Worm (Caenorhabditis elegans) whole organism, L3 larva: ENCODE measurements around the gene F57G4.1.

ENCODE experiments used
- R02D3.7 ChIP-seq: fragments of 150-350 bp; optimal IDR thresholded peaks from 2 replicates; lab custom pipeline; 2014; ENCODE audit warnings: missing biosample characterization, missing genetic modification characterization
- nhr-12 ChIP-seq: fragments of 150-350 bp; optimal IDR thresholded peaks from 2 replicates; lab custom pipeline; 2014; ENCODE audit warnings: missing biosample characterization, missing genetic modification characterization
- nhr-23 ChIP-seq: fragments of 150-350 bp; optimal IDR thresholded peaks from 2 replicates; lab custom pipeline; 2014; ENCODE audit warnings: missing biosample characterization, missing genetic modification reagents, missing genetic modification characterization
- nhr-237 ChIP-seq: fragments of 150-350 bp; optimal IDR thresholded peaks from 2 replicates; lab custom pipeline; 2014; ENCODE audit warnings: missing biosample characterization, missing genetic modification characterization
- pha-4 ChIP-seq: fragments of 150-350 bp; optimal IDR thresholded peaks from 2 replicates; lab custom pipeline; 2014; ENCODE audit warnings: missing biosample characterization, missing genetic modification reagents, missing genetic modification characterization

- TF ChIP-seq nhr-237 = no peak
- no peak for TF ChIP-seq nhr-23 (tag; lab: Kevin White, UChicago)
- no peak for TF ChIP-seq nhr-12 (tag; lab: Kevin White, UChicago)
- TF ChIP-seq R02D3.7 (tag; lab: Kevin White, UChicago) = no peak
- no peak for TF ChIP-seq pha-4 (tag; lab: Kevin White, UChicago)
These were observed at the start of gene F57G4.1 for ce11 chrV:17623230-17623629.
